Fruit fly (Drosophila melanogaster): ENCODE results near the gene Irk1.

DNA sequence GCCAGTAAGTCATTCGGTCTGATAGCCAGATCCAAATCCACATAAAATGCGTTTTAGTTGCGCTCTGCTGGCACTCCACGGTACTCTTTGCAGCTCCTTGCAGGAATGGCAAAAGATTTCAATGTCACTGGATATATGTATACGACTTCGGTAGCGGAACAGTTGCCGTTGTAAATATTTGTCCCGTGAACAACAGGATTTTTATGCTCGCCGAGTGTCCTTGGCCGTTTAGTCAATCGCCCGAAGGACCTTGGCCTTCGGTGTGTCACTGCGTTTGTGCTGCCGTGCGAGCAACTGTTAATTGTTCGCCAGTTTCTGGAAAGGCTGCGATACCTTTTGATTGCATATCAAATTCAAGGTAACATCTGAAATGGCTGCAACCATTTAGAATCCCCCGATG lies 29.7 kb upstream of the Irk1 start:
- no peak for TF ChIP-seq CG8478 (optimal IDR thresholded peaks at IDR 0.05)
- no peak for TF ChIP-seq CTCF (optimal IDR thresholded peaks at IDR 0.05)

Measured in S2 (cell line).